6 fruit fly cellular contexts compared by ENCODE assay signal in the genomic region with DNA sequence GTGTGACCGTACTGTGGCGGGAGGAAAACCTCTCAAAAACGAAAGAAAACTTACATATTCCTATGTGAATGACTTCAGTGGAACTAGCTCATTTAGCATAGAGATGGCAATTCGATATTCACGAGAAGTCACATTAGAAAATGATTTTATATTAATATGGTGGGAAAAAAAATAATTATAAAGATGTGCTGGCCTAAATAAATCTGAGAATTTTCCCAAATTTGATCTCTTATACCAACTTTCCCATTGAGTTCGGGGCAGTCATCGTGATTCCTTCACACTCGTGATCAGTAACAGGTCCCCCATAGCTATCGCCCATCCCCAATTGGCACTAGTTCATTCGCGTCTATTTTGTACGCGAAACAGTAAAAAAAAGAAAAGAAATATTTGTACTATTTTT.
TF ChIP-seq lines count a peak whose summit lies in the region.

A gene (minus strand): TSS at position 37 of the 400 bp plus-strand sequence.
A gene (plus strand): TSS at position 325 of the 400 bp plus-strand sequence.

- TF ChIP-seq CTCF in whole organism, embryonic (GFP tag; optimal IDR thresholded peaks at IDR 0.05; lab: Kevin White, UChicago), result peak; percentile 0

TF ChIP-seq in Kc167, 6 proteins besides CTCF, POLR2A, EP300 and RAD21:
- TF ChIP-seq Myc (optimal IDR thresholded peaks at IDR 0.05; lab: Kevin White, UChicago), result no peak
- TF ChIP-seq psq (optimal IDR thresholded peaks at IDR 0.05; lab: Kevin White, UChicago), result no peak
- peak; percentile 47 for TF ChIP-seq Sin3A (optimal IDR thresholded peaks at IDR 0.05; lab: Kevin White, UChicago)
- no peak for TF ChIP-seq insv (optimal IDR thresholded peaks at IDR 0.05; lab: Kevin White, UChicago)
- no peak for TF ChIP-seq ttk (optimal IDR thresholded peaks at IDR 0.05; lab: Kevin White, UChicago)

TF ChIP-seq in whole organism, adult, 20 proteins besides CTCF, POLR2A, EP300 and RAD21 (continues in another document):
- peak; percentile 57 for TF ChIP-seq CG12768 (GFP tag; optimal IDR thresholded peaks at IDR 0.05; lab: Kevin White, UChicago)
- TF ChIP-seq CG5204 (GFP tag; optimal IDR thresholded peaks at IDR 0.05; lab: Kevin White, UChicago), result peak; percentile 87
- TF ChIP-seq kay (GFP tag; lab: Kevin White, UChicago; ENCODE audit: borderline replicate concordance), result peak; percentile 93
- TF ChIP-seq cic (GFP tag; optimal IDR thresholded peaks at IDR 0.05; lab: Kevin White, UChicago), result no peak
- TF ChIP-seq CG7101 (tag; optimal IDR thresholded peaks at IDR 0.05; lab: Kevin White, UChicago), result peak; percentile 76
- TF ChIP-seq bab1 (GFP tag; optimal IDR thresholded peaks at IDR 0.05; lab: Kevin White, UChicago), result peak; percentile 59
- TF ChIP-seq cnc (optimal IDR thresholded peaks at IDR 0.05; lab: Kevin White, UChicago), result no peak
- peak; percentile 37 for TF ChIP-seq tj (GFP tag; optimal IDR thresholded peaks at IDR 0.05; lab: Kevin White, UChicago)
- TF ChIP-seq CG14711 (tag; optimal IDR thresholded peaks at IDR 0.05; lab: Kevin White, UChicago), result peak; percentile 66
- peak; percentile 94 for TF ChIP-seq toe (GFP tag; optimal IDR thresholded peaks at IDR 0.05; lab: Kevin White, UChicago)
- TF ChIP-seq CG33017 (tag; optimal IDR thresholded peaks at IDR 0.05; lab: Kevin White, UChicago), result peak; percentile 74
- peak; percentile 61 for TF ChIP-seq pad (GFP tag; optimal IDR thresholded peaks at IDR 0.05; lab: Kevin White, UChicago)
- TF ChIP-seq Mnt (GFP tag; optimal IDR thresholded peaks at IDR 0.05; lab: Kevin White, UChicago), result peak; percentile 73
- peak; percentile 80 for TF ChIP-seq Crg-1 (GFP tag; optimal IDR thresholded peaks at IDR 0.05; lab: Kevin White, UChicago)
- peak; percentile 75 for TF ChIP-seq CG11617 (GFP tag; optimal IDR thresholded peaks at IDR 0.05; lab: Kevin White, UChicago)
- peak; percentile 78 for TF ChIP-seq CG7045 (GFP tag; optimal IDR thresholded peaks at IDR 0.05; lab: Kevin White, UChicago)

TF ChIP-seq in whole organism, embryonic, 481 proteins besides CTCF, POLR2A, EP300 and RAD21 (continues in another document):
- TF ChIP-seq NC2α (GFP tag; optimal IDR thresholded peaks at IDR 0.05; lab: Kevin White, UChicago) (peak; percentile 53), CG12236 (GFP tag; optimal IDR thresholded peaks at IDR 0.05; lab: Kevin White, UChicago) (peak; percentile 60), CG8924 (tag; optimal IDR thresholded peaks at IDR 0.05; lab: Kevin White, UChicago) (peak; percentile 83), dimm (GFP tag; IDR thresholded peaks at IDR 0.05; lab: Robert Waterston, UW) (no peak), Trl (optimal IDR thresholded peaks at IDR 0.05; lab: Kevin White, UChicago) (no peak), Trl (GFP tag; optimal IDR thresholded peaks at IDR 0.05; lab: Kevin White, UChicago) (peak; percentile 78), CG4820 (GFP tag; optimal IDR thresholded peaks at IDR 0.05; lab: Kevin White, UChicago) (peak; percentile 87), CG18599 (GFP tag; optimal IDR thresholded peaks at IDR 0.05; lab: Kevin White, UChicago) (no peak), rib (GFP tag; IDR thresholded peaks at IDR 0.05; lab: Robert Waterston, UW) (peak; percentile 75), grau (tag; optimal IDR thresholded peaks at IDR 0.05; lab: Kevin White, UChicago) (peak; percentile 84), CG15269 (tag; optimal IDR thresholded peaks at IDR 0.05; lab: Kevin White, UChicago) (no peak), row (GFP tag; IDR thresholded peaks at IDR 0.05; lab: Robert Waterston, UW) (peak; percentile 99), exex (tag; optimal IDR thresholded peaks at IDR 0.05; lab: Kevin White, UChicago) (peak; percentile 37), hbn (GFP tag; IDR thresholded peaks at IDR 0.05; lab: Robert Waterston, UW; ENCODE audit: partially characterized antibody) (peak; percentile 80), amos (GFP tag; IDR thresholded peaks at IDR 0.05; lab: Robert Waterston, UW; ENCODE audit: partially characterized antibody) (peak; percentile 79), sens-2 (GFP tag; IDR thresholded peaks at IDR 0.05; lab: Robert Waterston, UW) (peak; percentile 33; the same call in 1 of the 2 replicates)

TF ChIP-seq in whole organism, prepupa, 60 proteins besides CTCF, POLR2A, EP300 and RAD21 (continues in another document):
- TF ChIP-seq CG11902 (GFP tag; optimal IDR thresholded peaks at IDR 0.05; lab: Kevin White, UChicago) (peak; percentile 88), net (GFP tag; optimal IDR thresholded peaks at IDR 0.05; lab: Kevin White, UChicago) (peak; percentile 29), vri (GFP tag; optimal IDR thresholded peaks at IDR 0.05; lab: Kevin White, UChicago) (no peak), ss (GFP tag; optimal IDR thresholded peaks at IDR 0.05; lab: Kevin White, UChicago) (no peak), Ets96B (tag; optimal IDR thresholded peaks at IDR 0.05; lab: Kevin White, UChicago) (no peak), topi (GFP tag; optimal IDR thresholded peaks at IDR 0.05; lab: Kevin White, UChicago) (peak; percentile 85), CG6276 (GFP tag; optimal IDR thresholded peaks at IDR 0.05; lab: Kevin White, UChicago) (no peak), fd85E (GFP tag; optimal IDR thresholded peaks at IDR 0.05; lab: Kevin White, UChicago) (peak; percentile 12), Sox14 (GFP tag; optimal IDR thresholded peaks at IDR 0.05; lab: Kevin White, UChicago) (peak; percentile 89), Eip78C (GFP tag; lab: Kevin White, UChicago) (no peak), CG10669 (GFP tag; optimal IDR thresholded peaks at IDR 0.05; lab: Kevin White, UChicago) (no peak), lz (GFP tag; optimal IDR thresholded peaks at IDR 0.05; lab: Kevin White, UChicago) (peak; percentile 90), dsx (GFP tag; optimal IDR thresholded peaks at IDR 0.05; lab: Kevin White, UChicago; ENCODE audit: poor library complexity, severe bottlenecking) (no peak), CG8632 (GFP tag; optimal IDR thresholded peaks at IDR 0.05; lab: Kevin White, UChicago) (peak; percentile 69), CG34406 (GFP tag; optimal IDR thresholded peaks at IDR 0.05; lab: Kevin White, UChicago) (peak; percentile 67), fkh (GFP tag; optimal IDR thresholded peaks at IDR 0.05; lab: Kevin White, UChicago) (no peak), CG11762 (GFP tag; optimal IDR thresholded peaks at IDR 0.05; lab: Kevin White, UChicago; ENCODE audit: insufficient read depth) (peak; percentile 74)

TF ChIP-seq in whole organism, pupa, 21 proteins besides CTCF, POLR2A, EP300 and RAD21 (continues in another document):
- TF ChIP-seq CG4496 (GFP tag; IDR thresholded peaks at IDR 0.05; lab: Robert Waterston, UW) (peak; percentile 82), Ets98B (GFP tag; IDR thresholded peaks at IDR 0.05; lab: Robert Waterston, UW) (peak; percentile 66), CG12605 (GFP tag; IDR thresholded peaks at IDR 0.05; lab: Robert Waterston, UW) (no peak), CG15710 (tag; optimal IDR thresholded peaks at IDR 0.05; lab: Kevin White, UChicago) (peak; percentile 78), CG14655 (GFP tag; optimal IDR thresholded peaks at IDR 0.05; lab: Kevin White, UChicago) (no peak), CG10348 (GFP tag; IDR thresholded peaks at IDR 0.05; lab: Robert Waterston, UW) (peak; percentile 72), Pif1B (GFP tag; optimal IDR thresholded peaks at IDR 0.05; lab: Kevin White, UChicago) (no peak), CG9948 (tag; optimal IDR thresholded peaks at IDR 0.05; lab: Kevin White, UChicago) (no peak), CG34367 (tag; optimal IDR thresholded peaks at IDR 0.05; lab: Kevin White, UChicago) (peak; percentile 69), Pif1A (GFP tag; optimal IDR thresholded peaks at IDR 0.05; lab: Kevin White, UChicago) (no peak), CG8159 (tag; optimal IDR thresholded peaks at IDR 0.05; lab: Kevin White, UChicago) (peak; percentile 81), CG8301 (tag; optimal IDR thresholded peaks at IDR 0.05; lab: Kevin White, UChicago) (no peak), EcR (GFP tag; optimal IDR thresholded peaks at IDR 0.05; lab: Kevin White, UChicago) (no peak), CG17806 (tag; optimal IDR thresholded peaks at IDR 0.05; lab: Kevin White, UChicago) (peak; percentile 73), CG13204 (GFP tag; optimal IDR thresholded peaks at IDR 0.05; lab: Kevin White, UChicago) (no peak), rn (GFP tag; IDR thresholded peaks at IDR 0.05; lab: Robert Waterston, UW) (peak; percentile 49; the same call in 1 of the 2 replicates), fd96Ca (GFP tag; IDR thresholded peaks at IDR 0.05; lab: Robert Waterston, UW) (peak; percentile 90), gl (tag; optimal IDR thresholded peaks at IDR 0.05; lab: Kevin White, UChicago) (no peak), CG32121 (GFP tag; IDR thresholded peaks at IDR 0.05; lab: Robert Waterston, UW) (peak; percentile 73; the same call in 1 of the 2 replicates)

TF ChIP-seq in whole organism, wandering third instar larva, 38 proteins besides CTCF, POLR2A, EP300 and RAD21 (continues in another document):
- TF ChIP-seq lola (GFP tag; optimal IDR thresholded peaks at IDR 0.05; lab: Kevin White, UChicago) (no peak), pan (optimal IDR thresholded peaks at IDR 0.05; lab: Kevin White, UChicago) (no peak), dmrt93B (GFP tag; optimal IDR thresholded peaks at IDR 0.05; lab: Kevin White, UChicago) (peak; percentile 85), br (GFP tag; optimal IDR thresholded peaks at IDR 0.05; lab: Kevin White, UChicago) (peak; percentile 83), Dif (GFP tag; optimal IDR thresholded peaks at IDR 0.05; lab: Kevin White, UChicago; ENCODE audit: partially characterized antibody) (no peak), tai (GFP tag; optimal IDR thresholded peaks at IDR 0.05; lab: Kevin White, UChicago) (no peak), Mio (GFP tag; optimal IDR thresholded peaks at IDR 0.05; lab: Kevin White, UChicago) (peak; percentile 16), OdsH (GFP tag; optimal IDR thresholded peaks at IDR 0.05; lab: Kevin White, UChicago) (peak; percentile 82), Hnf4 (GFP tag; optimal IDR thresholded peaks at IDR 0.05; lab: Kevin White, UChicago) (no peak), dl (GFP tag; optimal IDR thresholded peaks at IDR 0.05; lab: Kevin White, UChicago; ENCODE audit: insufficient read depth in 1 of 2, partially characterized antibody in 2 of 2) (no peak), woc (GFP tag; optimal IDR thresholded peaks at IDR 0.05; lab: Kevin White, UChicago) (peak; percentile 93), sv (GFP tag; optimal IDR thresholded peaks at IDR 0.05; lab: Kevin White, UChicago) (peak; percentile 79), Sp1 (GFP tag; optimal IDR thresholded peaks at IDR 0.05; lab: Kevin White, UChicago) (peak; percentile 73), CG9705 (GFP tag; optimal IDR thresholded peaks at IDR 0.05; lab: Kevin White, UChicago) (peak; percentile 77), sage (GFP tag; optimal IDR thresholded peaks at IDR 0.05; lab: Kevin White, UChicago) (no peak), ey (GFP tag; optimal IDR thresholded peaks at IDR 0.05; lab: Kevin White, UChicago) (peak; percentile 88), Jra (GFP tag; optimal IDR thresholded peaks at IDR 0.05; lab: Kevin White, UChicago) (no peak), Abd-B (GFP tag; optimal IDR thresholded peaks at IDR 0.05; lab: Kevin White, UChicago) (no peak), Hr83 (GFP tag; optimal IDR thresholded peaks at IDR 0.05; lab: Kevin White, UChicago; ENCODE audit: poor library complexity, severe bottlenecking) (peak; percentile 35), h (GFP tag; optimal IDR thresholded peaks at IDR 0.05; lab: Kevin White, UChicago) (peak; percentile 90)
